Fruit fly (Drosophila melanogaster) whole organism, adult: ENCODE results near the gene Diedel2.

Experiments used
- pad ChIP-seq: fragments of 200-800 bp; sonication (Bioruptor generic); optimal IDR thresholded peaks from 3 replicates; lab custom pipeline; 2017; ENCODE audit warnings: missing biosample characterization, missing genetic modification characterization, mild to moderate bottlenecking, moderate library complexity, missing genetic modification reagents
- tj ChIP-seq: fragments of 200-800 bp; sonication (Bioruptor generic); optimal IDR thresholded peaks from 3 replicates; lab custom pipeline; 2017; ENCODE audit warnings: missing biosample characterization, mild to moderate bottlenecking, missing genetic modification characterization, moderate library complexity

- no peak for TF ChIP-seq tj
- no peak for TF ChIP-seq pad
Observed at dm6 chr3R:29617709-29618212, 9.5 kb downstream of the Diedel2 start.
